Fruit fly (Drosophila melanogaster) whole organism, adult: ENCODE data around the gene RagA-B.

Experiments
- CG11617 ChIP-seq: fragments of 200-800 bp; sonication (Bioruptor generic); optimal IDR thresholded peaks from 2 replicates; lab custom pipeline; 2017; ENCODE audit warnings: mild to moderate bottlenecking, missing biosample characterization, missing genetic modification reagents, missing genetic modification characterization
- ovo ChIP-seq: fragments of 200-800 bp; sonication (Bioruptor generic); optimal IDR thresholded peaks from 2 replicates; lab custom pipeline; 2016; ENCODE audit warnings: missing biosample characterization, missing genetic modification characterization

dm6 chr3R:8980776-8981165, 3.3 kb downstream of the RagA-B start, which contains the start of gene CAHbeta:
- TF ChIP-seq CG11617 (GFP tag; lab: Kevin White, UChicago) (peak; percentile 32), ovo (GFP tag; lab: Kevin White, UChicago) (no peak)
